Worm (Caenorhabditis elegans): Measurements from ENCODE around the gene mbl-1.

DNA sequence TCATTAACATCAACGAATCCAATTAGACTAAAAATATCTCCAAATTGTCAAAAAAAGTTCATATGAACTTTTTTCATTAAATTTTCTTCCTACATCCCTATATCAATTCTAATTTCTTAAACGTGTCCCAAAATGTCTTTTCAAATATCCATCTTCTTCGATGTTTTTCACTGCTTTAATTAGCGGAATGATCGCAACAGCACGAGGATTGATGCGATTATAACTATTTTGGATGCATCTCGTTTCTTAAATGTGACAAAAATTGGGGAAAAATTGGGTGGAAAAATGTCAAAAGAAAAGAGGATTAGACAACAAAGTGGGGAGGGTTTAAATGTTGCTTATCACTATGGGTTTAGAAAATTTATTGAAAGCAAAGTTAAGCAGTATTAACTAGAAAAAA, 55.8 kb downstream of the mbl-1 start:
- TF ChIP-seq skn-1 (tag; optimal IDR thresholded peaks at IDR 0.05) (no peak), nhr-90 (tag; optimal IDR thresholded peaks at IDR 0.05; ENCODE audit: poor library complexity) (no peak), ces-1 (GFP tag; optimal IDR thresholded peaks at IDR 0.05) (no peak), unc-62 (GFP tag; optimal IDR thresholded peaks at IDR 0.05) (no peak), zag-1 (tag; optimal IDR thresholded peaks at IDR 0.05) (no peak), lin-39 (tag; optimal IDR thresholded peaks at IDR 0.05) (no peak), pqm-1 (tag; optimal IDR thresholded peaks at IDR 0.05) (no peak), egl-27 (tag; optimal IDR thresholded peaks at IDR 0.05) (no peak), elt-3 (tag; optimal IDR thresholded peaks at IDR 0.05) (peak in 1 of 6 experiments; percentile 1), hlh-4 (tag; optimal IDR thresholded peaks at IDR 0.05) (no peak), nhr-28 (tag; optimal IDR thresholded peaks at IDR 0.05) (no peak), sup-37 (GFP tag; optimal IDR thresholded peaks at IDR 0.05) (no peak), nhr-12 (tag; optimal IDR thresholded peaks at IDR 0.05) (no peak)
